Fruit fly (Drosophila melanogaster): ENCODE data around the gene PNPase.

PNPase gene

DNA sequence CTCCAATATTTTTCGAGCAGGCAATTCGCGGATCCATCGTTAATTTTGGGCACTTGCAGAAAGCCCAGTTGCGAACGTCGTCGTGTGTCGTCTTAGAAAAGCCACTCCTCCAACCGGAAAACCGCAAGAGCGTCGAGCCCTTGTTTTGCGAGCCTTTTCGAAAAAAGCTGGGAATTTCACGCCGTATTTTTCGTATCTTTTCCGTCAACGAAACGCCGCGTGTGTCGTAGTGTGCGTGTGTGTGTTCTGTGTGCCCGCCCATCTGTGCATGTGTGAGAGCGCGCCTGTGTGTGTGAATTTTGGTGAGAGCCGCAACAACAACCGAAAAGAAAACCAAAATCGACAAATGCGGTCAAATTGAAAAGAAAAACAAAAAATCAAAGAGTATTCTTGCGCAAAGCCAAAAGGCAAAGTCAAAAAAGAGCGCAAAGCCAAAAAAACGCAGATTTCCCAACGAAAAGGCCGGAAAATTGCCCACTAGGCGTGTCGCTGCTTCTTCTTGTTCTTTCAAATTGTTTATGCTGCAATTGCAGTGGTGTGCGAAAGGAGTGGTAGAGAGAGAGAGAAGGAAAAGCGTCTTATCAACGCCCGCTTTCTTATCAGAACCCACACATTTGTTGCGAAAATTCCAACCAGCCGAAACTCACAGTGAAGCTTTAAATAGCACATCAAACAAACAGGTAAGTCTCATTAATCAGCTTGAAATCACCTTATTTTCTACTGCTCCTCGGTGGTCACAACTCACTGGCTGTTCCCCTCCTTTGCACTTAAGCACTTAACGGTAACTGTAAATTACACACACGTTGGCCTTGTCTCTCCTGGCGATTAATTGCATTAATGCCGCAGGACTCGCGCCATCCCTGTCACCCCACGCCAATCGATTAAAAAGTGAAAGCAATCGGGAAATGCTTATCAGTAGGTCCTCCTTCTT, at the start of gene PNPase:
PNPase (minus strand) TSS at position 176 of the 931 bp plus-strand sequence.
- TF ChIP-seq lola (GFP tag; optimal IDR thresholded peaks at IDR 0.05): no peak
- TF ChIP-seq Rel (GFP tag; optimal IDR thresholded peaks at IDR 0.05): no peak
- TF ChIP-seq Rel (tag; optimal IDR thresholded peaks at IDR 0.05): peak; percentile 26
- TF ChIP-seq sv (GFP tag; optimal IDR thresholded peaks at IDR 0.05): no peak
- peak; percentile 3 for TF ChIP-seq Sp1 (GFP tag; optimal IDR thresholded peaks at IDR 0.05)
- TF ChIP-seq sage (GFP tag; optimal IDR thresholded peaks at IDR 0.05): no peak

DNA sequence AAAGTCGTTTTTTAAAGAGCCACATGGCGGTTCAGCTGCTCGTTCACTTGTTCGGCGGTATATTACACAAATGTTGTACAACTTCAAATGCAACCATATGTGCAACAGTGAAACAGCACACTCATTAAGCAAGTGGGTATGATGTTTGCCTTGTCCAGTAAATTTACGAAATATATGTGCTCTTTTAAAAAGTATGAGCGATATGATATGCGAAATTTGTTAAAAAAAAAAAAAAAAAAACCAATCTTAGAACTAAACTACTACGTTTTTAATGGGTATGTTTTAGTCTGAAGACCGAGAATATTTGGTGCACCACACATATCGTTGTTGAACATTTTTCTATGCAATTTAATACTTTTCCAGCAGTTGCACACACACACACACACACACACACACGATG, 38.2 kb upstream of the PNPase start:
- TF ChIP-seq Vsx2 (GFP tag; optimal IDR thresholded peaks at IDR 0.05; ENCODE audit: partially characterized antibody) (no peak), h (GFP tag; optimal IDR thresholded peaks at IDR 0.05) (peak; percentile 37), sv (GFP tag; optimal IDR thresholded peaks at IDR 0.05) (no peak), psq (GFP tag; optimal IDR thresholded peaks at IDR 0.05) (peak; percentile 22), Rel (GFP tag; optimal IDR thresholded peaks at IDR 0.05) (no peak), Rel (tag; optimal IDR thresholded peaks at IDR 0.05) (no peak), foxo (GFP tag; optimal IDR thresholded peaks at IDR 0.05) (peak in 1 of 2 experiments; percentile 11), OdsH (GFP tag; optimal IDR thresholded peaks at IDR 0.05) (peak; percentile 8), fru (GFP tag; optimal IDR thresholded peaks at IDR 0.05) (peak; percentile 18)

DNA sequence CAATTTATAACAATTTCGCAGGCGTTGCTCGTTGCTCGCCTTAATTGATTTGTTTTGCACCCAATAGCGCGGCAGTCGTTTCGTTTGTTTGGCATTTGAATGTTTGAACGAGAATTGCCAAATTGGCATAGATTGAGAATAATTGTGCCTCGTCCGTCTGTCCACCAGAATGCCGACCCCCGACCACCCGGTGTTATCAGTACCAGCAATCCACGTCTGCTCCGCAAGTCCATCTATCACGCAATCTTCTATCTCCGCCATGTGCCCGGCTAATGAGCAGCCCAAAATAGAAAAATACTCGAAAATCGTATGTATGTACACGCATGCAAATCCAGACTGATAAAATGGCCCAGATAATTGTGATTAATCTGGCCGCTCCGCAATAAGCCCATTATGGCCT, 37.8 kb upstream of the PNPase start:
- TF ChIP-seq Sp1 (GFP tag; optimal IDR thresholded peaks at IDR 0.05) (no peak), OdsH (GFP tag; optimal IDR thresholded peaks at IDR 0.05) (no peak), ey (GFP tag; optimal IDR thresholded peaks at IDR 0.05) (no peak), br (GFP tag; optimal IDR thresholded peaks at IDR 0.05) (no peak), h (GFP tag; optimal IDR thresholded peaks at IDR 0.05) (no peak), Mio (GFP tag; optimal IDR thresholded peaks at IDR 0.05) (no peak), fru (GFP tag; optimal IDR thresholded peaks at IDR 0.05) (no peak), Dfd (GFP tag; optimal IDR thresholded peaks at IDR 0.05) (no peak), sv (GFP tag; optimal IDR thresholded peaks at IDR 0.05) (no peak), usp (GFP tag; optimal IDR thresholded peaks at IDR 0.05) (no peak), dsf (GFP tag; optimal IDR thresholded peaks at IDR 0.05; ENCODE audit: borderline replicate concordance) (no peak), psq (GFP tag; optimal IDR thresholded peaks at IDR 0.05) (no peak), lola (GFP tag; optimal IDR thresholded peaks at IDR 0.05) (no peak), tai (GFP tag; optimal IDR thresholded peaks at IDR 0.05) (no peak), Abd-B (GFP tag; optimal IDR thresholded peaks at IDR 0.05) (no peak), Rel (GFP tag; optimal IDR thresholded peaks at IDR 0.05) (no peak), Rel (tag; optimal IDR thresholded peaks at IDR 0.05) (no peak)

DNA sequence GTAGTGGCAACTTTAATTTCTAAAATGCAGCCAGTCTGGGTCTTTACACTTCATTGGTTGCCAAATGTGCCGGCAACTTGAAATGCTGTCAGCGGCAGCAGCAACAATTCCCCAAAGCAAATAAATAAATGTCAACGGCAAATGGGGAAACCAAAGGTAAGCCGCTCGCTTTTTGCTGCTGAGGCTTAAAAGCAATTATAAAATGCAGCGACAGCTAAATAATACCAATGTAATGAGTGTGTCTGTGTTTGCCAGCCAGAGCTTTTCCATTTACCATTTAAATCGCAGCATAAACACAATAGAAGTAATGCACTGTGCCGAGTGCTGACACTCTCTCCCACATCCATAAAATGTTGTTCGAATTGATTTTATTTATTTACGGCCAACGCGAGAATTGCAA, 35.3 kb upstream of the PNPase start:
- TF ChIP-seq foxo (GFP tag; optimal IDR thresholded peaks at IDR 0.05): no peak
- no peak for TF ChIP-seq GATAd (GFP tag; optimal IDR thresholded peaks at IDR 0.05)
- no peak for TF ChIP-seq h (GFP tag; optimal IDR thresholded peaks at IDR 0.05)
- TF ChIP-seq lola (GFP tag; optimal IDR thresholded peaks at IDR 0.05): no peak
- TF ChIP-seq woc (GFP tag; optimal IDR thresholded peaks at IDR 0.05): no peak
- no peak for TF ChIP-seq Sp1 (GFP tag; optimal IDR thresholded peaks at IDR 0.05)

DNA sequence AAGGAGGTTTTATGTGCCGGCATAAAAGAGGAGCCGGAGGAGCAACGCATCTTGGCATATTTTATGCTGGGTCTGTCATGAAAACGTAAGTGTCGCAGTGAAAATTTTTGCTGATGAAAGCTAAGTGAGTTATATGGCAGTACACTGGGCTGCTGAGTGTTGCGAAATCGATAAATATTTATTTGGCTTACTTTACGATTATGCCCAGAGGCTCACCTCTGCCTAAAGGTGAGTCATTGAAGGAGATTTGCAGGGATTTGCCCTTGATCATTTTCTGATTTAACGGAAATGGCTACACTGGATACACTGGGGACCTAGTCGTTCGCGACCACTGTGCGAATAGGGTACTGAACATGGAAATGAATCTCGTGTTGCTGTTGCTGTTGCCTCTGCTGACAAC, 34.7 kb upstream of the PNPase start:
- no peak for TF ChIP-seq Dfd (GFP tag; optimal IDR thresholded peaks at IDR 0.05)
- TF ChIP-seq h (GFP tag; optimal IDR thresholded peaks at IDR 0.05): no peak
- TF ChIP-seq dmrt93B (GFP tag; optimal IDR thresholded peaks at IDR 0.05): no peak

DNA sequence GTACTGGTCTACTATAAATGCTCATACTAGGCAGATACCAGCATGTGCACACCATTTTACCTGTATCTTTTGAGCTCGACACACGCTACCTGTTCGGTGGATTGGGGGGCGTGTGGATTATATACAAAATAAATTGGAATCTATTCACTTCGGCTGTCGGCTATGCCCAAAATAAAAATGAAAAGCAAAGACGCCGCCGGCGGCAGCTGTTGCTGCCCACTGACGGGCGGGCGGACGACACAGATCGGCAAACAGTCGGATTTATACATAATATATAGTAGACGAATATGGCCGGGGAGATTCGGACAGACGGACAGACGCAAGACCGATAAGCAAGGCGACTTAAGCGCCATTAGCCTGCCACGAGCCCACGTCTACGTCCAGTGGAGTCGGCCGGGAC, 33.6 kb upstream of the PNPase start:
- TF ChIP-seq Rel (GFP tag; optimal IDR thresholded peaks at IDR 0.05) (no peak), Rel (tag; optimal IDR thresholded peaks at IDR 0.05) (peak; percentile 4), Jra (GFP tag; optimal IDR thresholded peaks at IDR 0.05) (no peak), Myc (optimal IDR thresholded peaks at IDR 0.05) (no peak)

DNA sequence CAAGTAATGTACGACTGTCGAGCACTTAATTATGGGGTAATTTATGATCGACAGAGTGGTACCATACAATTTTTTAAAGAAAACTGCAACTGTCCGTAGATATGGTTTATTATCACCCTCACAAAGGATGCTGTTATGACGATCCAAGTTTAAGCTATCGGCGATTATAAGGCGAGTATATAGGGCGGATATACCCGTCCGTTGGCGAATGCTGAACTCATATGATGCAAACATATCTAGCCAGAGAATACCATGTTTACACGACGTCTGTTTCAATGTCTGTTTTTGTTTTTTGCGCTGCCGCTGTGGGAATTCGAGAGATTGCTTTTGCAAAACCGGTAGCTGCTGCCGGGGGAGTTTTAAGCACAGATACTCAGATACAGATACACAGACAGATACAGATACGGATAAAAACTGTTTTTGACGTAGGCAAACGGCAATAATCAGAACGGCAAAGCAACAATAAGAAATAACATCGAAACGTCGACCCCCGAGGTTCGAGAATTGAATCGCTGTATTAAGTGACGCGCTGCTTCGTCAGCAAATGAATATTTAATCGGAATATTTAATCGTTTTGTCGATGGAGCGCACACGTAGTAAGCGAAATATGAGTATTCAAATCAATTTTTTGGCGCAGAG, 32.3 kb upstream of the PNPase start:
- TF ChIP-seq CrebA (GFP tag; optimal IDR thresholded peaks at IDR 0.05; ENCODE audit: borderline replicate concordance): peak; percentile 35
- peak; percentile 28 for TF ChIP-seq ey (GFP tag; optimal IDR thresholded peaks at IDR 0.05)
- peak; percentile 28 for TF ChIP-seq h (GFP tag; optimal IDR thresholded peaks at IDR 0.05)
- TF ChIP-seq Myc (optimal IDR thresholded peaks at IDR 0.05): no peak
